Worm (Caenorhabditis elegans) whole organism, early embryonic: Measurements from ENCODE around the gene lys-3.

Experiments
- B0310.2 ChIP-seq: sonication (generic microtip); optimal IDR thresholded peaks from 2 replicates; lab custom pipeline; 2016; ENCODE audit warnings: mild to moderate bottlenecking, missing genetic modification characterization, missing compliant biosample characterization
- F13C5.2 ChIP-seq: sonication (generic microtip); optimal IDR thresholded peaks from 2 replicates; lab custom pipeline; 2017; ENCODE audit warnings: mild to moderate bottlenecking, missing genetic modification characterization, inconsistent platforms, missing compliant biosample characterization
- aly-1 ChIP-seq: sonication (generic microtip); optimal IDR thresholded peaks from 2 replicates; lab custom pipeline; 2016; ENCODE audit warnings: missing genetic modification characterization, missing compliant biosample characterization
- ama-1 ChIP-seq: fragments of 150-350 bp; optimal IDR thresholded peaks from 2 replicates; lab custom pipeline; 2014
- ceh-13 ChIP-seq: fragments of 200-800 bp; sonication (Bioruptor generic); optimal IDR thresholded peaks from 2 replicates; lab custom pipeline; 2018; ENCODE audit warnings: mild to moderate bottlenecking, missing genetic modification characterization, missing compliant biosample characterization
- ceh-36 ChIP-seq: sonication (generic microtip); optimal IDR thresholded peaks from 2 replicates; lab custom pipeline; 2016; ENCODE audit warnings: missing genetic modification characterization, inconsistent platforms, missing compliant biosample characterization
- ets-7 ChIP-seq: sonication (generic microtip); optimal IDR thresholded peaks from 2 replicates; lab custom pipeline; 2016; ENCODE audit warnings: missing genotype, missing genetic modification characterization, missing compliant biosample characterization
- flt-1 ChIP-seq: fragments of 200-800 bp; sonication (Bioruptor generic); IDR thresholded peaks from 2 replicates; pipeline ENCODE4 v1.3.6; 2022; ENCODE audit warnings: missing genetic modification characterization, missing compliant biosample characterization
- hmbx-1 ChIP-seq: sonication (generic microtip); optimal IDR thresholded peaks from 2 replicates; lab custom pipeline; 2016; ENCODE audit warnings: mild to moderate bottlenecking, missing genetic modification characterization, missing compliant biosample characterization
- hmg-4 ChIP-seq: fragments of 200-800 bp; sonication (Bioruptor generic); optimal IDR thresholded peaks from 2 replicates; lab custom pipeline; 2018; ENCODE audit warnings: mild to moderate bottlenecking, missing genetic modification characterization, missing compliant biosample characterization
- hnd-1 ChIP-seq: sonication (generic microtip); optimal IDR thresholded peaks from 2 replicates; lab custom pipeline; 2016; ENCODE audit warnings: missing genetic modification characterization, missing compliant biosample characterization
- pes-1 ChIP-seq: fragments of 200-800 bp; sonication (Bioruptor generic); IDR thresholded peaks from 2 replicates; pipeline ENCODE4 v1.3.6; 2022; ENCODE audit warnings: missing genetic modification reagents, missing genetic modification characterization, missing compliant biosample characterization
- scrt-1 ChIP-seq: fragments of 200-800 bp; sonication (Bioruptor generic); IDR thresholded peaks from 2 replicates; pipeline ENCODE4 v1.3.6; 2022; ENCODE audit warnings: missing genetic modification characterization, missing compliant biosample characterization
- sea-1 ChIP-seq: fragments of 200-800 bp; sonication (Bioruptor generic); conservative IDR thresholded peaks from 2 replicates; pipeline ENCODE4 v1.3.6; 2022; ENCODE audit warnings: missing genetic modification characterization, missing compliant biosample characterization
- tbx-11 ChIP-seq: fragments of 200-800 bp; sonication (Bioruptor generic); IDR thresholded peaks from 2 replicates; pipeline ENCODE4 v1.3.6; 2022; ENCODE audit warnings: missing genetic modification characterization, missing compliant biosample characterization
- tbx-37 ChIP-seq: fragments of 200-800 bp; sonication (Bioruptor generic); conservative IDR thresholded peaks from 2 replicates; pipeline ENCODE4 v1.3.6; 2022; ENCODE audit warnings: missing genetic modification reagents, missing genetic modification characterization, missing compliant biosample characterization
- tra-4 ChIP-seq: sonication (generic microtip); optimal IDR thresholded peaks from 2 replicates; lab custom pipeline; 2017; ENCODE audit warnings: missing genetic modification characterization, missing compliant biosample characterization

lys-3 gene

ce11 chrV:10270214-10270613 is 13.1 kb downstream of the lys-3 start, which contains the start of gene ric-4:
ric-4 (minus strand) TSS chrV:10270314.
- TF ChIP-seq sea-1 (GFP tag; lab: Robert Waterston, UW) (no peak), hmbx-1 (tag; lab: Kevin White, UChicago) (no peak), tbx-11 (no peak), ets-7 (tag; lab: Kevin White, UChicago) (no peak), flt-1 (GFP tag; lab: Robert Waterston, UW) (no peak), pes-1 (GFP tag; lab: Robert Waterston, UW) (no peak), tra-4 (no peak), tbx-37 (GFP tag; lab: Robert Waterston, UW) (no peak), aly-1 (tag; lab: Kevin White, UChicago) (no peak), scrt-1 (no peak), hnd-1 (tag; lab: Kevin White, UChicago) (no peak), ceh-36 (no peak), ama-1 (lab: Kevin White, UChicago) (no peak), F13C5.2 (no peak), hmg-4 (GFP tag; lab: Kevin White, UChicago) (no peak)

ce11 chrV:10266050-10266449 is 17.3 kb downstream of the lys-3 start:
- no peak for TF ChIP-seq hnd-1 (tag; lab: Kevin White, UChicago)
- TF ChIP-seq hmbx-1 (tag; lab: Kevin White, UChicago): no peak
- no peak for TF ChIP-seq tbx-11
- no peak for TF ChIP-seq ceh-13 (GFP tag; lab: Kevin White, UChicago)
- TF ChIP-seq pes-1 (GFP tag; lab: Robert Waterston, UW): no peak
- no peak for TF ChIP-seq ets-7 (tag; lab: Kevin White, UChicago)
- no peak for TF ChIP-seq tbx-37 (GFP tag; lab: Robert Waterston, UW)
- TF ChIP-seq ceh-36: no peak
- TF ChIP-seq hmg-4 (GFP tag; lab: Kevin White, UChicago): no peak
- no peak for TF ChIP-seq ama-1 (lab: Kevin White, UChicago)
- no peak for TF ChIP-seq scrt-1
- no peak for TF ChIP-seq flt-1 (GFP tag; lab: Robert Waterston, UW)
- TF ChIP-seq B0310.2 (tag; lab: Kevin White, UChicago): no peak
- TF ChIP-seq F13C5.2: no peak

- no peak for TF ChIP-seq flt-1 (GFP tag; lab: Robert Waterston, UW)
These were observed 18.3 kb downstream of the lys-3 start for ce11 chrV:10265019-10265418.

ce11 chrV:10260460-10260859 is 22.9 kb downstream of the lys-3 start, which contains the start of gene sri-18:
sri-18 (minus strand) TSS chrV:10260560.
- no peak for TF ChIP-seq tra-4
- TF ChIP-seq ceh-36: no peak
- TF ChIP-seq ama-1 (lab: Kevin White, UChicago): no peak

ce11 chrV:10256050-10256449 is 27.3 kb downstream of the lys-3 start, which contains the start of gene nhr-232:
nhr-232 (plus strand) TSS chrV:10256170.
- TF ChIP-seq scrt-1 (no peak), F13C5.2 (no peak), ets-7 (tag; lab: Kevin White, UChicago) (no peak), hmg-4 (GFP tag; lab: Kevin White, UChicago) (no peak), pes-1 (GFP tag; lab: Robert Waterston, UW) (no peak), tra-4 (no peak), tbx-37 (GFP tag; lab: Robert Waterston, UW) (no peak), sea-1 (GFP tag; lab: Robert Waterston, UW) (no peak), flt-1 (GFP tag; lab: Robert Waterston, UW) (no peak), hnd-1 (tag; lab: Kevin White, UChicago) (no peak), hmbx-1 (tag; lab: Kevin White, UChicago) (no peak)

ce11 chrV:10255005-10255472 is 28.3 kb downstream of the lys-3 start, which contains the start of gene rop-1:
rop-1 (minus strand) TSS chrV:10255055.
- TF ChIP-seq B0310.2 (tag; lab: Kevin White, UChicago): no peak
- TF ChIP-seq scrt-1: no peak
- TF ChIP-seq hnd-1 (tag; lab: Kevin White, UChicago): no peak
- TF ChIP-seq flt-1 (GFP tag; lab: Robert Waterston, UW): no peak
- TF ChIP-seq tbx-11: no peak

ce11 chrV:10252682-10253081 is 30.7 kb downstream of the lys-3 start:
- TF ChIP-seq F13C5.2 (no peak), hmg-4 (GFP tag; lab: Kevin White, UChicago) (no peak), ama-1 (lab: Kevin White, UChicago) (no peak), tbx-37 (GFP tag; lab: Robert Waterston, UW) (no peak), ets-7 (tag; lab: Kevin White, UChicago) (no peak), tbx-11 (no peak), hnd-1 (tag; lab: Kevin White, UChicago) (no peak), tra-4 (no peak), flt-1 (GFP tag; lab: Robert Waterston, UW) (no peak), sea-1 (GFP tag; lab: Robert Waterston, UW) (no peak), B0310.2 (tag; lab: Kevin White, UChicago) (no peak)

- TF ChIP-seq aly-1 (tag; lab: Kevin White, UChicago) (no peak), hnd-1 (tag; lab: Kevin White, UChicago) (no peak), ceh-36 (no peak), sea-1 (GFP tag; lab: Robert Waterston, UW) (no peak), ets-7 (tag; lab: Kevin White, UChicago) (no peak), pes-1 (GFP tag; lab: Robert Waterston, UW) (no peak), scrt-1 (no peak), flt-1 (GFP tag; lab: Robert Waterston, UW) (no peak), tbx-37 (GFP tag; lab: Robert Waterston, UW) (no peak), hmg-4 (GFP tag; lab: Kevin White, UChicago) (no peak), hmbx-1 (tag; lab: Kevin White, UChicago) (no peak), ama-1 (lab: Kevin White, UChicago) (no peak), ceh-13 (GFP tag; lab: Kevin White, UChicago) (no peak), tbx-11 (no peak), F13C5.2 (no peak), tra-4 (no peak), B0310.2 (tag; lab: Kevin White, UChicago) (no peak)
These were observed 33.8 kb downstream of the lys-3 start for ce11 chrV:10249515-10249914.
